Fruit fly (Drosophila melanogaster): Measurements from ENCODE around the gene Ant2.

DNA sequence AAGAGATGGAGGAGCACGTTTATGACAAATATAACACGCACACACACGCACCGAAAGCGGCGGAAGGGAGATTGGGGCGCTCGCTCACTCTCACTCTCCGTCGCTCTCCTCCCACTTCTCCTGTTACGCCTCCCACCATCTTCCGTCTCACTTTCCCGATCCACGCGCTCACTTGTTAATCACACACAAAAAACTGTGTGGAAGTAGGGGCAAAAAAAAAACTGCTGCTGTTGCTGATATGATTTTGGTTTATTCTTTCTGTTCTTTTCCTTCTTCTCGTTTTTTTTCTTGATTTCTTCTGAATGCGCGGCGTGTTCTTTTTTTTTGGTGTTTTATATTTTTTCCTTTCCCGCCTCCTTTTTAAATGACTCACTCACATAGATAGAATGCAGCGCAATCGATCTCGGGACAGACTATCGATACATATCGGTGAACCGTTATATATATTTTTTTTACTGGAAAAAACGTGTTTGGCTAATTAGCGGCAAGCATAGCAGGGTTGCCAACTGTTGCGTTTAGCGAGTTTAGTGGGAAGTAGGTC is 19.0 kb upstream of the Ant2 start:
- TF ChIP-seq CG11902 (GFP tag; optimal IDR thresholded peaks at IDR 0.05) (no peak), vri (GFP tag; optimal IDR thresholded peaks at IDR 0.05) (peak; percentile 78), CG8319 (GFP tag; optimal IDR thresholded peaks at IDR 0.05) (peak; percentile 39), acj6 (GFP tag; optimal IDR thresholded peaks at IDR 0.05) (peak; percentile 2), eg (GFP tag; IDR thresholded peaks at IDR 0.05) (peak; percentile 85), Sox15 (GFP tag; optimal IDR thresholded peaks at IDR 0.05) (no peak), Hr39 (GFP tag; optimal IDR thresholded peaks at IDR 0.05) (no peak), CG6792 (GFP tag; optimal IDR thresholded peaks at IDR 0.05) (peak; percentile 48), CG16779 (tag; optimal IDR thresholded peaks at IDR 0.05) (peak; percentile 83), CG32006 (GFP tag; optimal IDR thresholded peaks at IDR 0.05) (peak; percentile 45), Eip93F (GFP tag; optimal IDR thresholded peaks at IDR 0.05) (no peak), CG6276 (GFP tag; optimal IDR thresholded peaks at IDR 0.05) (peak; percentile 76), Smox (GFP tag; optimal IDR thresholded peaks at IDR 0.05) (peak; percentile 47), topi (GFP tag; optimal IDR thresholded peaks at IDR 0.05) (peak; percentile 46)

Measured in whole organism, prepupa.